Worm (Caenorhabditis elegans) whole organism, midembryonic: Measurements from ENCODE around the gene Y51H4A.935.

Source experiments
- T22C8.4 ChIP-seq: fragments of 200-800 bp; sonication (Bioruptor generic); IDR thresholded peaks from 2 replicates; pipeline ENCODE4 v1.3.6; 2022; ENCODE audit warnings: missing genetic modification characterization, missing compliant biosample characterization
- cog-1 ChIP-seq: sonication (generic microtip); optimal IDR thresholded peaks from 2 replicates; lab custom pipeline; 2016; ENCODE audit warnings: missing genetic modification characterization, missing compliant biosample characterization
- flt-1 ChIP-seq: fragments of 200-800 bp; sonication (Bioruptor generic); IDR thresholded peaks from 2 replicates; pipeline ENCODE4 v1.3.6; 2022; ENCODE audit warnings: missing genetic modification characterization, missing compliant biosample characterization
- klf-2 ChIP-seq: fragments of 200-800 bp; sonication (Bioruptor generic); conservative IDR thresholded peaks from 2 replicates; pipeline ENCODE4 v1.3.6; 2022; ENCODE audit warnings: missing genetic modification reagents, missing genetic modification characterization, missing compliant biosample characterization
- med-1 ChIP-seq: sonication (generic microtip); optimal IDR thresholded peaks from 2 replicates; lab custom pipeline; 2017; ENCODE audit warnings: missing genetic modification characterization, mild to moderate bottlenecking, missing compliant biosample characterization, antibody characterized with exemption, missing genetic modification reagents; ENCODE audit not compliant: insufficient read depth
- ref-1 ChIP-seq: fragments of 200-800 bp; sonication (Bioruptor generic); conservative IDR thresholded peaks from 2 replicates; pipeline ENCODE4 v1.3.6; 2022; ENCODE audit warnings: missing genetic modification reagents, missing genetic modification characterization, missing compliant biosample characterization
- tab-1 ChIP-seq: fragments of 200-800 bp; sonication (Bioruptor generic); IDR thresholded peaks from 2 replicates; pipeline ENCODE4 v1.3.6; 2022; ENCODE audit warnings: missing genetic modification characterization, missing compliant biosample characterization
- ztf-23 ChIP-seq: fragments of 200-800 bp; sonication (Bioruptor generic); IDR thresholded peaks from 2 replicates; pipeline ENCODE4 v1.3.6; 2022; ENCODE audit warnings: missing genetic modification reagents, missing genetic modification characterization, missing compliant biosample characterization
- ztf-29 ChIP-seq: fragments of 200-800 bp; sonication (Bioruptor generic); IDR thresholded peaks from 2 replicates; pipeline ENCODE4 v1.3.6; 2022; ENCODE audit warnings: missing genetic modification reagents, missing genetic modification characterization, missing compliant biosample characterization

- no peak for TF ChIP-seq ref-1
- no peak for TF ChIP-seq flt-1 (GFP tag; lab: Robert Waterston, UW)
- no peak for TF ChIP-seq T22C8.4
- TF ChIP-seq klf-2 (GFP tag; lab: Robert Waterston, UW): no peak
- TF ChIP-seq ztf-29: no peak
- no peak for TF ChIP-seq ztf-23 (GFP tag; lab: Robert Waterston, UW)
- no peak for TF ChIP-seq cog-1 (tag; lab: Kevin White, UChicago)
- TF ChIP-seq tab-1 (GFP tag; lab: Robert Waterston, UW): no peak
- no peak for TF ChIP-seq med-1 (GFP tag; lab: Kevin White, UChicago)
These were observed 19.0 kb upstream of the Y51H4A.935 start, which contains the start of gene Y51H4A.5 for ce11 chrIV:16526038-16526437.
